Worm (Caenorhabditis elegans) whole organism, L4/young adult: Measurements from ENCODE around the gene fat-7.

Source experiments
- W03F9.2 ChIP-seq: fragments of 150-350 bp; optimal IDR thresholded peaks from 2 replicates; lab custom pipeline; 2014; ENCODE audit warnings: missing biosample characterization, missing genetic modification characterization
- dao-5 ChIP-seq: sonication (generic microtip); optimal IDR thresholded peaks from 2 replicates; lab custom pipeline; 2016; ENCODE audit warnings: missing genotype, missing genetic modification characterization, moderate library complexity, missing compliant biosample characterization
- him-1 ChIP-seq: sonication (generic microtip); optimal IDR thresholded peaks from 2 replicates; lab custom pipeline; 2016; ENCODE audit warnings: missing genotype, missing genetic modification reagents, missing genetic modification characterization, missing compliant biosample characterization

ce11 chrV:7153046-7153445 lies at the start of gene fat-7:
- TF ChIP-seq dao-5 (tag; lab: Kevin White, UChicago): no peak
- no peak for TF ChIP-seq him-1 (tag; lab: Kevin White, UChicago)
- TF ChIP-seq W03F9.2 (tag; lab: Kevin White, UChicago): no peak
